Fruit fly (Drosophila melanogaster) whole organism, embryonic: ENCODE data around the gene tweek.

Experiments
- Adf1 ChIP-seq: fragments of 200-800 bp; sonication (Bioruptor generic); IDR thresholded peaks from 2 replicates; pipeline ENCODE4 v1.3.6; 2022; ENCODE audit warnings: missing biosample characterization, missing genetic modification characterization
- Antp ChIP-seq: fragments of 200-800 bp; sonication (Bioruptor generic); optimal IDR thresholded peaks from 3 replicates; lab custom pipeline; 2016; ENCODE audit warnings: missing biosample characterization, missing genetic modification characterization
- Atf6 ChIP-seq: fragments of 200-800 bp; sonication (Bioruptor generic); IDR thresholded peaks from 2 replicates; pipeline ENCODE4 v1.3.6; 2022; ENCODE audit warnings: missing biosample characterization, missing genetic modification characterization
- Bteb2 ChIP-seq: fragments of 200-800 bp; sonication (Bioruptor generic); optimal IDR thresholded peaks from 2 replicates; lab custom pipeline; 2016; ENCODE audit warnings: missing biosample characterization, missing genetic modification characterization
- CG10321 ChIP-seq: fragments of 200-800 bp; sonication (Bioruptor generic); IDR thresholded peaks from 2 replicates; pipeline ENCODE4 v1.3.6; 2022; ENCODE audit warnings: missing biosample characterization, missing genetic modification characterization
- CG10543 ChIP-seq: fragments of 200-800 bp; sonication (Bioruptor generic); optimal IDR thresholded peaks from 3 replicates; lab custom pipeline; 2017; ENCODE audit warnings: missing biosample characterization, mild to moderate bottlenecking, missing genetic modification characterization, moderate library complexity
- CG10979 ChIP-seq: fragments of 200-800 bp; sonication (Bioruptor generic); optimal IDR thresholded peaks from 2 replicates; lab custom pipeline; 2018; ENCODE audit warnings: missing biosample characterization, mild to moderate bottlenecking, missing genetic modification characterization, moderate library complexity
- CG12104 ChIP-seq: fragments of 200-800 bp; sonication (Bioruptor generic); optimal IDR thresholded peaks from 3 replicates; lab custom pipeline; 2016; ENCODE audit warnings: missing biosample characterization, missing genetic modification characterization
- CG12155 ChIP-seq: fragments of 200-800 bp; sonication (Bioruptor generic); optimal IDR thresholded peaks from 3 replicates; lab custom pipeline; 2016; ENCODE audit warnings: missing biosample characterization, missing genetic modification characterization
- CG13424 ChIP-seq: fragments of 200-800 bp; sonication (Bioruptor generic); optimal IDR thresholded peaks from 2 replicates; lab custom pipeline; 2019; ENCODE audit warnings: missing biosample characterization, mild to moderate bottlenecking, missing genetic modification characterization, moderate library complexity
- CG15073 ChIP-seq: fragments of 200-800 bp; sonication (Bioruptor generic); optimal IDR thresholded peaks from 2 replicates; lab custom pipeline; 2016; ENCODE audit warnings: missing biosample characterization, missing genetic modification characterization
- CG15696 ChIP-seq: fragments of 200-800 bp; sonication (Bioruptor generic); optimal IDR thresholded peaks from 2 replicates; lab custom pipeline; 2019; ENCODE audit warnings: missing biosample characterization, mild to moderate bottlenecking, missing genetic modification characterization, moderate library complexity
- CG1603 ChIP-seq: fragments of 200-800 bp; sonication (Bioruptor generic); optimal IDR thresholded peaks from 2 replicates; lab custom pipeline; 2019; ENCODE audit warnings: missing biosample characterization, mild to moderate bottlenecking, missing genetic modification characterization, moderate library complexity
- CG1832 ChIP-seq: fragments of 200-800 bp; sonication (Bioruptor generic); optimal IDR thresholded peaks from 2 replicates; lab custom pipeline; 2017; ENCODE audit warnings: missing biosample characterization, mild to moderate bottlenecking, missing genetic modification characterization, inconsistent platforms
- CG2875 ChIP-seq: fragments of 200-800 bp; sonication (Bioruptor generic); optimal IDR thresholded peaks from 2 replicates; lab custom pipeline; 2017; ENCODE audit warnings: missing biosample characterization, mild to moderate bottlenecking, missing genetic modification characterization, missing genetic modification reagents
- CG30403 ChIP-seq: fragments of 200-800 bp; sonication (Bioruptor generic); optimal IDR thresholded peaks from 3 replicates; lab custom pipeline; 2016; ENCODE audit warnings: missing biosample characterization, missing genetic modification characterization
- CG31224 ChIP-seq: fragments of 200-800 bp; sonication (Bioruptor generic); IDR thresholded peaks from 2 replicates; pipeline ENCODE4 v1.3.6; 2022; ENCODE audit warnings: missing biosample characterization, missing genetic modification characterization
- CG3163 ChIP-seq: fragments of 200-800 bp; sonication (Bioruptor generic); optimal IDR thresholded peaks from 3 replicates; lab custom pipeline; 2016; ENCODE audit warnings: missing biosample characterization, missing genetic modification characterization
- CG6175 ChIP-seq: fragments of 200-800 bp; sonication (Bioruptor generic); IDR thresholded peaks from 3 replicates; pipeline ENCODE4 v1.3.6; 2022; ENCODE audit warnings: missing biosample characterization, missing genetic modification characterization
- CG6654 ChIP-seq: fragments of 200-800 bp; sonication (Bioruptor generic); optimal IDR thresholded peaks from 2 replicates; lab custom pipeline; 2017; ENCODE audit warnings: missing biosample characterization, mild to moderate bottlenecking, missing genetic modification characterization
- CG6689 ChIP-seq: fragments of 200-800 bp; sonication (Bioruptor generic); IDR thresholded peaks from 2 replicates; pipeline ENCODE4 v1.3.6; 2022; ENCODE audit warnings: missing biosample characterization, missing genetic modification characterization
- CG7745 ChIP-seq: fragments of 200-800 bp; sonication (Bioruptor generic); optimal IDR thresholded peaks from 2 replicates; lab custom pipeline; 2018; ENCODE audit warnings: missing biosample characterization, mild to moderate bottlenecking, missing genetic modification characterization, moderate library complexity
- CG8359 ChIP-seq: fragments of 200-800 bp; sonication (Bioruptor generic); optimal IDR thresholded peaks from 2 replicates; lab custom pipeline; 2017; ENCODE audit warnings: missing biosample characterization, mild to moderate bottlenecking, missing genetic modification characterization, borderline replicate concordance
- D19A ChIP-seq: fragments of 200-800 bp; optimal IDR thresholded peaks from 3 replicates; lab custom pipeline; 2019; ENCODE audit warnings: missing biosample characterization, mild to moderate bottlenecking, missing genetic modification characterization, moderate library complexity
- GATAe ChIP-seq: fragments of 200-800 bp; sonication (Bioruptor generic); conservative IDR thresholded peaks from 2 replicates; pipeline ENCODE4 v1.3.6; 2022; ENCODE audit warnings: missing biosample characterization, missing genetic modification characterization
- Hey ChIP-seq: fragments of 200-800 bp; sonication (Bioruptor generic); optimal IDR thresholded peaks from 3 replicates; lab custom pipeline; 2018; ENCODE audit warnings: missing biosample characterization, mild to moderate bottlenecking, missing genetic modification characterization
- Nf-YA ChIP-seq: fragments of 200-800 bp; sonication (Bioruptor generic); IDR thresholded peaks from 2 replicates; pipeline ENCODE4 v1.3.6; 2022; ENCODE audit warnings: missing biosample characterization, missing genetic modification characterization
- Oli ChIP-seq: fragments of 200-800 bp; sonication (Bioruptor generic); optimal IDR thresholded peaks from 2 replicates; lab custom pipeline; 2018; ENCODE audit warnings: missing biosample characterization, mild to moderate bottlenecking, missing genetic modification characterization, moderate library complexity
- Rfx ChIP-seq: fragments of 200-800 bp; sonication (Bioruptor generic); IDR thresholded peaks from 2 replicates; pipeline ENCODE4 v1.3.6; 2022; ENCODE audit warnings: missing biosample characterization, missing genetic modification characterization
- Sry-β ChIP-seq: fragments of 200-800 bp; sonication (Bioruptor generic); optimal IDR thresholded peaks from 2 replicates; lab custom pipeline; 2018; ENCODE audit warnings: missing biosample characterization, mild to moderate bottlenecking, missing genetic modification characterization, moderate library complexity
- Tbp ChIP-seq: fragments of >200 bp; optimal IDR thresholded peaks from 2 replicates; lab custom pipeline; 2018; ENCODE audit warnings: missing biosample characterization, missing genetic modification characterization
- abd-A ChIP-seq: fragments of 200-800 bp; sonication (Bioruptor generic); optimal IDR thresholded peaks from 3 replicates; lab custom pipeline; 2019; ENCODE audit warnings: missing biosample characterization, mild to moderate bottlenecking, missing genetic modification characterization, moderate library complexity
- ac ChIP-seq: fragments of 200-800 bp; sonication (Bioruptor generic); optimal IDR thresholded peaks from 3 replicates; lab custom pipeline; 2017; ENCODE audit warnings: missing biosample characterization, mild to moderate bottlenecking, missing genetic modification characterization
- bcd ChIP-seq: fragments of 200-800 bp; sonication (Bioruptor generic); optimal IDR thresholded peaks from 2 replicates; lab custom pipeline; 2017; ENCODE audit warnings: missing biosample characterization, mild to moderate bottlenecking, missing genetic modification characterization
- cas ChIP-seq: fragments of 200-800 bp; sonication (Bioruptor generic); IDR thresholded peaks from 2 replicates; pipeline ENCODE4 v1.3.6; 2022; ENCODE audit warnings: missing biosample characterization, missing genetic modification characterization
- dimm ChIP-seq: fragments of 200-800 bp; sonication (Bioruptor generic); IDR thresholded peaks from 2 replicates; pipeline ENCODE4 v1.3.6; 2022; ENCODE audit warnings: missing biosample characterization, missing genetic modification characterization
- grau ChIP-seq: fragments of 200-800 bp; optimal IDR thresholded peaks from 3 replicates; lab custom pipeline; 2019; ENCODE audit warnings: missing biosample characterization, mild to moderate bottlenecking, missing genetic modification characterization, moderate library complexity
- hkb ChIP-seq, 2 experiments: fragments of 200-800 bp in 1 of 2; fragments of >200 bp in 1 of 2; sonication (Bioruptor generic) in 1 of 2; IDR thresholded peaks in 1 of 2; optimal IDR thresholded peaks in 1 of 2; 2 replicates each; pipeline versions ENCODE4 v1.3.6 to Lab custom; 2017 to 2022; ENCODE audit warnings: missing biosample characterization in 1 of 2, missing genetic modification characterization in 1 of 2
- jigr1 ChIP-seq: fragments of 200-800 bp; sonication (Bioruptor generic); IDR thresholded peaks from 3 replicates; pipeline ENCODE4 v1.3.6; 2022; ENCODE audit warnings: missing biosample characterization, missing genetic modification characterization
- ken ChIP-seq: fragments of 200-800 bp; sonication (Bioruptor generic); IDR thresholded peaks from 3 replicates; pipeline ENCODE4 v1.3.6; 2022; ENCODE audit warnings: missing biosample characterization, missing genetic modification characterization
- klu ChIP-seq: fragments of 200-800 bp; sonication (Bioruptor generic); IDR thresholded peaks from 2 replicates; pipeline ENCODE4 v1.3.6; 2022; ENCODE audit warnings: missing biosample characterization, missing genetic modification characterization
- lbe ChIP-seq: fragments of 200-800 bp; sonication (Bioruptor generic); optimal IDR thresholded peaks from 2 replicates; lab custom pipeline; 2016; ENCODE audit warnings: missing biosample characterization, mild to moderate bottlenecking, missing genetic modification characterization
- lilli ChIP-seq: fragments of 200-800 bp; sonication (Bioruptor generic); optimal IDR thresholded peaks from 3 replicates; lab custom pipeline; 2016; ENCODE audit warnings: missing biosample characterization, missing genetic modification characterization
- lola ChIP-seq, 3 experiments: fragments of >200 bp in 2 of 3; fragments of 200-800 bp in 1 of 3; sonication (Bioruptor generic) in 1 of 3; optimal IDR thresholded peaks; 2 replicates each; lab custom pipeline; 2017 to 2019; ENCODE audit warnings: missing biosample characterization in 3 of 3, missing genetic modification characterization in 3 of 3, mild to moderate bottlenecking in 1 of 3, moderate library complexity in 1 of 3
- nau ChIP-seq: fragments of 200-800 bp; sonication (Bioruptor generic); optimal IDR thresholded peaks from 3 replicates; lab custom pipeline; 2017; ENCODE audit warnings: missing biosample characterization, mild to moderate bottlenecking, missing genetic modification characterization, missing genetic modification reagents
- nerfin-2 ChIP-seq: fragments of 200-800 bp; sonication (Bioruptor generic); IDR thresholded peaks from 2 replicates; pipeline ENCODE4 v1.3.6; 2022; ENCODE audit warnings: missing biosample characterization, missing genetic modification characterization; ENCODE audit not compliant: partially characterized antibody
- phol ChIP-seq: fragments of 200-800 bp; sonication (Bioruptor generic); optimal IDR thresholded peaks from 3 replicates; lab custom pipeline; 2018; ENCODE audit warnings: missing biosample characterization, mild to moderate bottlenecking, missing genetic modification characterization, moderate library complexity
- tup ChIP-seq: fragments of 200-800 bp; sonication (Bioruptor generic); optimal IDR thresholded peaks from 2 replicates; lab custom pipeline; 2016; ENCODE audit warnings: missing biosample characterization, mild to moderate bottlenecking, missing genetic modification characterization, moderate library complexity

The tweek gene

dm6 chr2L:16887660-16888573, at the start of gene tweek, which contains the start of gene osi (continued):
- no peak for TF ChIP-seq abd-A (tag; lab: Kevin White, UChicago)
- TF ChIP-seq phol (tag; lab: Kevin White, UChicago) = peak; percentile 72
- no peak for TF ChIP-seq hkb (optimal IDR thresholded peaks at IDR 0.05; lab: Kevin White, UChicago)
- TF ChIP-seq hkb (GFP tag; IDR thresholded peaks at IDR 0.05; lab: Robert Waterston, UW) = no peak
- 0 out of 3 replicates have a peak, but pooled peaks have one; percentile 55 for TF ChIP-seq ken (GFP tag; lab: Robert Waterston, UW)
- TF ChIP-seq Adf1 = 0 out of 2 replicates have a peak, but pooled peaks have one; percentile 14
- TF ChIP-seq CG15073 (GFP tag; lab: Kevin White, UChicago) = peak; percentile 16
- TF ChIP-seq tup (GFP tag; lab: Kevin White, UChicago) = no peak
- TF ChIP-seq CG12104 (GFP tag; lab: Kevin White, UChicago) = peak; percentile 54
- no peak for TF ChIP-seq CG2875
- TF ChIP-seq Oli = peak; percentile 48
- TF ChIP-seq D19A (tag; lab: Kevin White, UChicago) = no peak
- TF ChIP-seq CG6689 (GFP tag; lab: Robert Waterston, UW) = no peak
- TF ChIP-seq GATAe (GFP tag; lab: Robert Waterston, UW) = peak; percentile 44; the same call in 1 of the 2 replicates
- TF ChIP-seq lola (GFP tag; optimal IDR thresholded peaks at IDR 0.05; lab: Kevin White, UChicago) = peak in 1 of 3 experiments; percentile 78
- TF ChIP-seq Nf-YA = no peak
- TF ChIP-seq CG6654 (GFP tag; lab: Kevin White, UChicago) = no peak
- peak; percentile 46 for TF ChIP-seq CG1603 (tag; lab: Kevin White, UChicago)
- peak; percentile 87 for TF ChIP-seq Rfx (GFP tag; lab: Robert Waterston, UW)
- no peak for TF ChIP-seq CG10321 (GFP tag; lab: Robert Waterston, UW)
- peak; percentile 66 for TF ChIP-seq lilli (GFP tag; lab: Kevin White, UChicago)
- TF ChIP-seq Sry-β (GFP tag; lab: Kevin White, UChicago) = peak; percentile 69
- no peak for TF ChIP-seq CG6175 (GFP tag; lab: Robert Waterston, UW)
- peak; percentile 75 for TF ChIP-seq CG13424 (tag; lab: Kevin White, UChicago)
- TF ChIP-seq CG7745 = no peak
- no peak for TF ChIP-seq Tbp (GFP tag; lab: Kevin White, UChicago)
- TF ChIP-seq ac (GFP tag; lab: Kevin White, UChicago) = no peak
- no peak for TF ChIP-seq Antp (GFP tag; lab: Kevin White, UChicago)
- peak; percentile 57 for TF ChIP-seq bcd (GFP tag; lab: Kevin White, UChicago)
- TF ChIP-seq lbe (GFP tag; lab: Kevin White, UChicago) = peak; percentile 30
- TF ChIP-seq Bteb2 (GFP tag; lab: Kevin White, UChicago) = peak; percentile 56
- TF ChIP-seq Atf6 = no peak
- TF ChIP-seq jigr1 (GFP tag; lab: Robert Waterston, UW) = no peak
- peak; percentile 76 for TF ChIP-seq CG12155 (GFP tag; lab: Kevin White, UChicago)
- no peak for TF ChIP-seq cas
- peak; percentile 54 for TF ChIP-seq CG10543 (GFP tag; lab: Kevin White, UChicago)
- TF ChIP-seq CG10979 (tag; lab: Kevin White, UChicago) = peak; percentile 8
- TF ChIP-seq dimm (GFP tag; lab: Robert Waterston, UW) = no peak
- no peak for TF ChIP-seq CG31224
- no peak for TF ChIP-seq CG8359
- peak; percentile 87 for TF ChIP-seq CG30403 (GFP tag; lab: Kevin White, UChicago)
- TF ChIP-seq nau (GFP tag; lab: Kevin White, UChicago) = no peak
- TF ChIP-seq klu (GFP tag; lab: Robert Waterston, UW) = peak; percentile 44; the same call in 1 of the 2 replicates
- peak; percentile 52 for TF ChIP-seq Hey (tag; lab: Kevin White, UChicago)
- no peak for TF ChIP-seq CG1832 (GFP tag; lab: Kevin White, UChicago)
- TF ChIP-seq CG3163 (GFP tag; lab: Kevin White, UChicago) = no peak
- peak; percentile 70 for TF ChIP-seq grau (tag; lab: Kevin White, UChicago)
- peak; percentile 40 for TF ChIP-seq nerfin-2 (GFP tag; lab: Robert Waterston, UW)
- TF ChIP-seq CG15696 (tag; lab: Kevin White, UChicago) = peak; percentile 40
